Fruit fly (Drosophila melanogaster) whole organism, adult: Measurements from ENCODE around the gene Gr10a.
A peak's percentile ranks its signal among the peaks of the same experiment; 100 is the strongest.

Experiments used
- CG11617 ChIP-seq: fragments of 200-800 bp; sonication (Bioruptor generic); optimal IDR thresholded peaks from 2 replicates; lab custom pipeline; 2017; ENCODE audit warnings: mild to moderate bottlenecking, missing biosample characterization, missing genetic modification reagents, missing genetic modification characterization
- CG12768 ChIP-seq: fragments of 200-800 bp; sonication (Bioruptor generic); optimal IDR thresholded peaks from 2 replicates; lab custom pipeline; 2017; ENCODE audit warnings: missing biosample characterization, missing genetic modification characterization, mild to moderate bottlenecking, moderate library complexity, missing genetic modification reagents
- CG14711 ChIP-seq: fragments of 200-800 bp; sonication (Bioruptor generic); optimal IDR thresholded peaks from 2 replicates; lab custom pipeline; 2018; ENCODE audit warnings: missing biosample characterization, mild to moderate bottlenecking, missing genetic modification characterization, moderate library complexity
- CG1620 ChIP-seq: fragments of 200-800 bp; sonication (Bioruptor generic); optimal IDR thresholded peaks from 2 replicates; lab custom pipeline; 2016; ENCODE audit warnings: missing biosample characterization, missing genetic modification characterization
- CG33017 ChIP-seq: fragments of 200-800 bp; sonication (Bioruptor generic); optimal IDR thresholded peaks from 2 replicates; lab custom pipeline; 2018; ENCODE audit warnings: missing biosample characterization, mild to moderate bottlenecking, missing genetic modification characterization, moderate library complexity
- CG5204 ChIP-seq: fragments of 200-800 bp; sonication (Bioruptor generic); optimal IDR thresholded peaks from 2 replicates; lab custom pipeline; 2016; ENCODE audit warnings: missing biosample characterization, missing genetic modification characterization
- CG7045 ChIP-seq: fragments of 200-800 bp; sonication (Bioruptor generic); optimal IDR thresholded peaks from 2 replicates; lab custom pipeline; 2017; ENCODE audit warnings: missing biosample characterization, mild to moderate bottlenecking, missing genetic modification characterization
- CG7101 ChIP-seq: fragments of 200-800 bp; sonication (Bioruptor generic); optimal IDR thresholded peaks from 2 replicates; lab custom pipeline; 2018; ENCODE audit warnings: missing biosample characterization, mild to moderate bottlenecking, missing genetic modification characterization, moderate library complexity
- Clk ChIP-seq: fragments of 200-800 bp; sonication (Bioruptor generic); optimal IDR thresholded peaks from 2 replicates; lab custom pipeline; 2017; ENCODE audit warnings: missing biosample characterization, missing genetic modification characterization
- Crg-1 ChIP-seq: fragments of 200-800 bp; sonication (Bioruptor generic); optimal IDR thresholded peaks from 2 replicates; lab custom pipeline; 2016; ENCODE audit warnings: missing biosample characterization, missing genetic modification characterization
- Hr96 ChIP-seq: fragments of 200-800 bp; sonication (Bioruptor generic); optimal IDR thresholded peaks from 2 replicates; lab custom pipeline; 2016; ENCODE audit warnings: missing biosample characterization, missing genetic modification characterization
- Mnt ChIP-seq: fragments of 200-800 bp; sonication (Bioruptor generic); optimal IDR thresholded peaks from 2 replicates; lab custom pipeline; 2016; ENCODE audit warnings: missing biosample characterization, mild to moderate bottlenecking, missing genetic modification characterization
- bab1 ChIP-seq: fragments of 200-800 bp; sonication (Bioruptor generic); optimal IDR thresholded peaks from 3 replicates; lab custom pipeline; 2019; ENCODE audit warnings: missing biosample characterization, mild to moderate bottlenecking, missing genetic modification characterization, moderate library complexity
- cic ChIP-seq: fragments of 200-800 bp; sonication (Bioruptor generic); optimal IDR thresholded peaks from 2 replicates; lab custom pipeline; 2017; ENCODE audit warnings: missing biosample characterization, mild to moderate bottlenecking, missing genetic modification characterization, moderate library complexity
- cnc ChIP-seq, 2 experiments: fragments of >200 bp; optimal IDR thresholded peaks; 2 replicates each; lab custom pipeline; 2017
- kay ChIP-seq: fragments of 200-800 bp; sonication (Bioruptor generic); peaks from one replicate; lab custom pipeline; 2016; ENCODE audit warnings: missing biosample characterization, missing genetic modification characterization, borderline replicate concordance
- ovo ChIP-seq: fragments of 200-800 bp; sonication (Bioruptor generic); optimal IDR thresholded peaks from 2 replicates; lab custom pipeline; 2016; ENCODE audit warnings: missing biosample characterization, missing genetic modification characterization
- pad ChIP-seq: fragments of 200-800 bp; sonication (Bioruptor generic); optimal IDR thresholded peaks from 3 replicates; lab custom pipeline; 2017; ENCODE audit warnings: missing biosample characterization, missing genetic modification characterization, mild to moderate bottlenecking, moderate library complexity, missing genetic modification reagents
- tj ChIP-seq: fragments of 200-800 bp; sonication (Bioruptor generic); optimal IDR thresholded peaks from 3 replicates; lab custom pipeline; 2017; ENCODE audit warnings: missing biosample characterization, mild to moderate bottlenecking, missing genetic modification characterization, moderate library complexity
- toe ChIP-seq: fragments of 200-800 bp; sonication (Bioruptor generic); optimal IDR thresholded peaks from 2 replicates; lab custom pipeline; 2016; ENCODE audit warnings: missing biosample characterization, missing genetic modification characterization

Gr10a gene

DNA sequence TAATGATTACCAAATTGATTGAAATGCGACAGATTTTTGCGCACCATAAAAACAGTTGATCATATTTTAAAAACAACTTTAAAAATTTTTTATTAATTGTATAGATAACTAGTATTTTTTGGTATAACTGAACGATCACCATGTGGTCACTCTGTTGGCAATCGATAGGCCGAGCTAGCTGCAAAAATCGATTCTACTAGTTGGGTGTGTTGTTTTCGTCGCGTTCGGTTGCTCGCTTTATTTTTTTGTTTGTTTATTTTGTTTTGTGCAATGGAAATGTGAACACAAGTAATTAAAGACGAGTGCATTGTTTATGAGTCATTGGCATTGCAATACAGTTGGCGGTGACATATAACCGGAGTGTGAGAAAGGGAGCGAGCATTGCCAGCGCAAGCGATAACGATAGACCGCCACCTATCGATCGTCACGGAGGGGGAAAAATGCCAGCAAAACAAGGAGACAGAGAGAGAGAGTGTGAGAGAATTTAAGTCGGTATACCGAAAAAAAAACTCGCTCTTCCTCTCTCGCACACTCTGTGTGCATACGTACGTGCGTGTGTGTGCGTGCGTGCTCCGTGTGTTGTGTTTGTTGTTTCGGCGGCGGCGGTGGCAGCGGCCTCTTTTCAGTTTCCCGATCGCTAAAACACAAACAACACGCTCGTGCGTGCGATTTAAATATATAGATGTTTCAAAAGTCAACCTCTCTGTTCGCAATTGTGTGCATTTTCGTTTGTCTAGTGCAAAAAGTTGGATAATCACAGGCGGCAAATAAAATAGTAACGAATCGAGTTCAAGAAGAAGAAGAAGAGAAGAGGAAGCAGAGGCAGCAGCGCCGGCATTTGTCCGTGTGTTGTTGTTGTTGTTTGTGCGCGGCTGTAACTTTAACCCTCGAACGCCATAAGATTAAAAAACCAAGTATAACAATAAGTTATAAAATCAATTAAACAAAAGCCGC lies 27.5 kb downstream of the Gr10a start:
- TF ChIP-seq ovo = no peak
- peak; percentile 99 for TF ChIP-seq pad (GFP tag; lab: Kevin White, UChicago)
- TF ChIP-seq Hr96 (GFP tag; lab: Kevin White, UChicago) = no peak
- no peak for TF ChIP-seq cic (GFP tag; lab: Kevin White, UChicago)
- no peak for TF ChIP-seq Clk (GFP tag; lab: Kevin White, UChicago)
- no peak for TF ChIP-seq toe (GFP tag; lab: Kevin White, UChicago)
- TF ChIP-seq bab1 (GFP tag; lab: Kevin White, UChicago) = peak; percentile 67

DNA sequence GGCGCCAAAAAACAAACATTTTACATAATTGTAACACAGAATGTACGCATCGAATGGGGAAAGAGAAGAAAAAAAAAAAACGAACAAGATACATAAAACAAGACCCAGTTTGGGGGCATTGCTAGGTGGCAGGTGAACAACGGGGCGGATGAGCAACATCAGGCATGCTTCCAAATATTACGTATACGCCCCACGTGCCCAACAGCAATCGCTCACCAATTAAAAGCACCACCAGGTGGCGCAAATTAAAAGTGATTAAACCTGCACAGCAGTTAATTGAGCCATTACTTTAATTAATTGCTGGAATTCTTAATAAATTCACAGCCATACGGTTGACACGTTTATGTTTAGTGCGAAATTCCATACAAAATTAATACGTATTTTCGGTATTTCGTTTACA lies 31.7 kb downstream of the Gr10a start:
- TF ChIP-seq CG7101 (no peak), CG33017 (tag; lab: Kevin White, UChicago) (no peak), pad (GFP tag; lab: Kevin White, UChicago) (no peak), Hr96 (GFP tag; lab: Kevin White, UChicago) (no peak), CG14711 (tag; lab: Kevin White, UChicago) (no peak), toe (GFP tag; lab: Kevin White, UChicago) (no peak)

- TF ChIP-seq CG14711 (tag; lab: Kevin White, UChicago) (no peak), CG12768 (GFP tag; lab: Kevin White, UChicago) (peak; percentile 4), tj (GFP tag; lab: Kevin White, UChicago) (no peak), cnc (optimal IDR thresholded peaks at IDR 0.05; lab: Kevin White, UChicago) (no peak), pad (GFP tag; lab: Kevin White, UChicago) (no peak), CG1620 (no peak), bab1 (GFP tag; lab: Kevin White, UChicago) (no peak), CG5204 (GFP tag; lab: Kevin White, UChicago) (peak; percentile 44), kay (no peak), Clk (GFP tag; lab: Kevin White, UChicago) (no peak), CG7101 (peak; percentile 46), CG7045 (peak; percentile 42), CG33017 (tag; lab: Kevin White, UChicago) (peak; percentile 17), cic (GFP tag; lab: Kevin White, UChicago) (no peak), toe (GFP tag; lab: Kevin White, UChicago) (peak; percentile 27), Mnt (GFP tag; lab: Kevin White, UChicago) (no peak), Crg-1 (no peak), CG11617 (peak; percentile 42), ovo (no peak), Hr96 (GFP tag; lab: Kevin White, UChicago) (no peak)
Measured at dm6 chrX:11384023-11384444, 33.2 kb downstream of the Gr10a start.

- TF ChIP-seq CG7101 (no peak), CG7045 (no peak), tj (GFP tag; lab: Kevin White, UChicago) (no peak), Mnt (GFP tag; lab: Kevin White, UChicago) (no peak), bab1 (GFP tag; lab: Kevin White, UChicago) (no peak), CG12768 (GFP tag; lab: Kevin White, UChicago) (no peak)
Measured at dm6 chrX:11383530-11383929, 33.7 kb downstream of the Gr10a start.

dm6 chrX:11382588-11382987 lies 34.6 kb downstream of the Gr10a start:
- no peak for TF ChIP-seq toe (GFP tag; lab: Kevin White, UChicago)
- no peak for TF ChIP-seq CG7101
- no peak for TF ChIP-seq pad (GFP tag; lab: Kevin White, UChicago)
- no peak for TF ChIP-seq CG1620
- TF ChIP-seq ovo = no peak
- TF ChIP-seq Hr96 (GFP tag; lab: Kevin White, UChicago) = no peak
- no peak for TF ChIP-seq cic (GFP tag; lab: Kevin White, UChicago)
- TF ChIP-seq cnc (optimal IDR thresholded peaks at IDR 0.05; lab: Kevin White, UChicago) = no peak
- TF ChIP-seq tj (GFP tag; lab: Kevin White, UChicago) = no peak
- TF ChIP-seq Clk (GFP tag; lab: Kevin White, UChicago) = no peak
- TF ChIP-seq CG14711 (tag; lab: Kevin White, UChicago) = no peak
- no peak for TF ChIP-seq CG5204 (GFP tag; lab: Kevin White, UChicago)
- TF ChIP-seq CG12768 (GFP tag; lab: Kevin White, UChicago) = no peak
- TF ChIP-seq Mnt (GFP tag; lab: Kevin White, UChicago) = no peak
- TF ChIP-seq Crg-1 = no peak
- TF ChIP-seq CG7045 = no peak
- no peak for TF ChIP-seq CG33017 (tag; lab: Kevin White, UChicago)
- no peak for TF ChIP-seq kay
- no peak for TF ChIP-seq CG11617

dm6 chrX:11379747-11380146 lies 37.5 kb downstream of the Gr10a start:
- TF ChIP-seq CG5204 (GFP tag; lab: Kevin White, UChicago) = no peak
- peak; percentile 10 for TF ChIP-seq CG7101
- TF ChIP-seq bab1 (GFP tag; lab: Kevin White, UChicago) = no peak
- no peak for TF ChIP-seq Crg-1
- TF ChIP-seq CG7045 = no peak
- no peak for TF ChIP-seq cic (GFP tag; lab: Kevin White, UChicago)
